Fruit fly (Drosophila melanogaster) whole organism, wandering third instar larva: ENCODE data around the gene CG16986.

Experiments
- Abd-B ChIP-seq: fragments of >200 bp; optimal IDR thresholded peaks from 2 replicates; lab custom pipeline; 2017; ENCODE audit warnings: missing biosample characterization, missing genetic modification characterization
- CG9705 ChIP-seq: fragments of 200-800 bp; sonication (Bioruptor generic); optimal IDR thresholded peaks from 2 replicates; lab custom pipeline; 2018; ENCODE audit warnings: missing biosample characterization, mild to moderate bottlenecking, missing genetic modification characterization
- Dfd ChIP-seq: fragments of >200 bp; optimal IDR thresholded peaks from 2 replicates; lab custom pipeline; 2017; ENCODE audit warnings: missing biosample characterization, missing genetic modification characterization
- HLH106 ChIP-seq: fragments of 200-800 bp; optimal IDR thresholded peaks from 3 replicates; lab custom pipeline; 2019; ENCODE audit warnings: missing biosample characterization, mild to moderate bottlenecking, missing genetic modification characterization, moderate library complexity
- Hr78 ChIP-seq: fragments of >200 bp; optimal IDR thresholded peaks from 2 replicates; lab custom pipeline; 2017; ENCODE audit warnings: missing biosample characterization, missing genetic modification characterization
- Hr83 ChIP-seq: fragments of 200-300 bp; sonication (Bioruptor generic); optimal IDR thresholded peaks from 2 replicates; lab custom pipeline; 2016; ENCODE audit warnings: missing biosample characterization, mild to moderate bottlenecking, missing genetic modification characterization, moderate library complexity; ENCODE audit not compliant: poor library complexity, severe bottlenecking
- Jra ChIP-seq: sonication (Bioruptor generic); optimal IDR thresholded peaks from 2 replicates; lab custom pipeline; 2016; ENCODE audit warnings: missing biosample characterization, missing genetic modification characterization
- dmrt93B ChIP-seq: fragments of 200-800 bp; sonication (Bioruptor generic); optimal IDR thresholded peaks from 2 replicates; lab custom pipeline; 2018; ENCODE audit warnings: missing biosample characterization, mild to moderate bottlenecking, missing genetic modification characterization
- fru ChIP-seq: fragments of 200-800 bp; sonication (Bioruptor generic); optimal IDR thresholded peaks from 3 replicates; lab custom pipeline; 2016; ENCODE audit warnings: missing biosample characterization, mild to moderate bottlenecking, missing genetic modification characterization
- pan ChIP-seq: fragments of >200 bp; optimal IDR thresholded peaks from 2 replicates; lab custom pipeline; 2017
- psq ChIP-seq: fragments of 200-800 bp; sonication (Bioruptor generic); optimal IDR thresholded peaks from 3 replicates; lab custom pipeline; 2017; ENCODE audit warnings: missing biosample characterization, mild to moderate bottlenecking, missing genetic modification characterization, moderate library complexity
- usp ChIP-seq: fragments of >200 bp; optimal IDR thresholded peaks from 2 replicates; lab custom pipeline; 2017; ENCODE audit warnings: missing biosample characterization, missing genetic modification characterization

DNA sequence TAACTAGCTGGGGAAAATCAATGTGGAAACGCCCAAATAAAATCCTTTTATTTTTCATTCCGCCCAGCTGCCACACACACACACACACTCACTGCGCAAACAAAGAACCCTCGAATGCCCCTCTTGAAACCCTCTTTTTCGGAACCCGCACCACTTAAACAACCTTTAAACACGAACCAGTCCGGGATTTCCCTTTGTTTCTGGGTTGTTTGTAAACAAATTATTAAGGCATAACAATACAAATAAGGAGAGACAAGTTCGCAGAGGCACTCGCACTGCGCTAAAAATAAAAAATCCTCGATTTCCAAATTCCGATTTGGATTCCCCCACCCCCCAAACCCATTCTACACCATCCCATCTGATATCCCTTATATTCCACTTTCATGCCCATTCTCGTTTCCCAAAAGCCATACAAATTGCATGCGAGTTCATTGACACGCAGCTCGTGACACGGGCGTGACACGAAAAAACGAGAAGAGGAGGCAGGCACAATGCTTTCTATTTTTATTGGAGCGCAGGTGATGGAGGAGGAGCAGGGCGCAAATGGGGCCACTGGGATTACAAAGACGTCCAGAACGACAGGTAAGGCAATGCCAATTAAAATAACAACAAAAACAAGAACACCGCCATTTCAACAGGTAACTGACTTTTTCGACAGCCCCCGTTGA lies 20.4 kb upstream of the CG16986 start:
- TF ChIP-seq fru (GFP tag; lab: Kevin White, UChicago): no peak
- TF ChIP-seq Abd-B (GFP tag; lab: Kevin White, UChicago): no peak
- TF ChIP-seq Hr78 (GFP tag; lab: Kevin White, UChicago): no peak
- TF ChIP-seq dmrt93B: no peak
- no peak for TF ChIP-seq Dfd (GFP tag; lab: Kevin White, UChicago)
- no peak for TF ChIP-seq Jra (GFP tag; lab: Kevin White, UChicago)
- TF ChIP-seq usp: no peak
- TF ChIP-seq Hr83 (GFP tag; lab: Kevin White, UChicago): no peak
- no peak for TF ChIP-seq HLH106 (tag; lab: Kevin White, UChicago)
- TF ChIP-seq pan (lab: Kevin White, UChicago): no peak
- no peak for TF ChIP-seq psq (GFP tag; lab: Kevin White, UChicago)
- TF ChIP-seq CG9705: no peak
